Fruit fly (Drosophila melanogaster): Measurements from ENCODE around the gene CG8664.
A peak's percentile ranks its signal among the peaks of the same experiment; 100 is the strongest.

Gene CG8664

DNA sequence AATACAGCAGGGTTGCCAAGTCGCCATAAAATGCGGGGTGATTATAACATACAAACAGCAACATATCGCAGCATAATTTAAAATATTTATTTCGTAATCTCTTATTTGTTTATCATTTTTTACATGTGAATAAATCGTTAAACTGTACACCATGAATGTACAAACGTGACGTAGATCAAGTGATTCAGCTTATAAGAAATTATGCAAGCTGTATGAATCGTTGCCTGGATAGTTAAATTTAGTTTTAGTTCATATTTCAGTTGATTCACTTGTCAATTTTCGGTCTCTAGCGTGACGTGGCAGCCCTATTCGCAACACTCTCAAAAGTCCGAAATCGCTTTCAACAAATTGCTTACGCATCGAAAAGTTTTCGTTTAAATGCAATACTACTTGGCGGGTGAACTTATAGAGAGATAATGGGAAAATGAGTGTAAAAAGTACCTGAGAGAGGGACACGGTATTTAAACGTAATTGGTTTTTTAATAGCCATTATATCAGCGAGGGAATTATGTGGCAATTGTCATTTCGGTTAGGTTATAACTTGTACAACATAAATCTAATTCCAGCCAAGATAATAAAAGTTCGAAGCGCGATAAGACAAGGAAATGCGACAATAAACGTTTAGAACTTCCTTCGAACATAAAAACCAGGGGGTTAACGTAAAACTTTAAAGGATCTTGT, 9.7 kb upstream of the CG8664 start (continued):
- TF ChIP-seq lola (GFP tag; optimal IDR thresholded peaks at IDR 0.05), result peak in 1 of 3 experiments; percentile 16
- no peak for TF ChIP-seq CG14860 (GFP tag; IDR thresholded peaks at IDR 0.05; ENCODE audit: partially characterized antibody)
- TF ChIP-seq disco-r (GFP tag; optimal IDR thresholded peaks at IDR 0.05), result no peak
- TF ChIP-seq CG12391 (tag; optimal IDR thresholded peaks at IDR 0.05), result peak; percentile 71
- TF ChIP-seq pho (GFP tag; optimal IDR thresholded peaks at IDR 0.05), result peak; percentile 7
- TF ChIP-seq phol (tag; optimal IDR thresholded peaks at IDR 0.05), result peak; percentile 74
- TF ChIP-seq ara (GFP tag; IDR thresholded peaks at IDR 0.05), result no peak
- TF ChIP-seq CG6689 (GFP tag; IDR thresholded peaks at IDR 0.05), result peak; percentile 62
- no peak for TF ChIP-seq tup (GFP tag; optimal IDR thresholded peaks at IDR 0.05)
- no peak for TF ChIP-seq CG11398 (GFP tag; optimal IDR thresholded peaks at IDR 0.05)
- TF ChIP-seq ttk (GFP tag; IDR thresholded peaks at IDR 0.05), result peak; percentile 40; the same call in 1 of the 2 replicates
- no peak; the same call in 2 of the 3 replicates for TF ChIP-seq croc (GFP tag; conservative IDR thresholded peaks at IDR 0.05)
- TF ChIP-seq CG17359 (tag; optimal IDR thresholded peaks at IDR 0.05), result peak; percentile 73
- peak; percentile 64 for TF ChIP-seq bab2 (GFP tag; optimal IDR thresholded peaks at IDR 0.05)
- TF ChIP-seq CTCF (GFP tag; optimal IDR thresholded peaks at IDR 0.05), result peak; percentile 15
- TF ChIP-seq CG16779 (GFP tag; IDR thresholded peaks at IDR 0.05), result no peak
- TF ChIP-seq CG1603 (tag; optimal IDR thresholded peaks at IDR 0.05), result peak; percentile 68
- TF ChIP-seq CG13894 (tag; optimal IDR thresholded peaks at IDR 0.05), result peak; percentile 47
- peak; percentile 82 for TF ChIP-seq gem (tag; optimal IDR thresholded peaks at IDR 0.05)
- TF ChIP-seq bbx (GFP tag; IDR thresholded peaks at IDR 0.05; ENCODE audit: partially characterized antibody), result no peak
- peak; percentile 14 for TF ChIP-seq tx (GFP tag; optimal IDR thresholded peaks at IDR 0.05)
- TF ChIP-seq CG7786 (GFP tag; optimal IDR thresholded peaks at IDR 0.05), result peak; percentile 37
- no peak for TF ChIP-seq pita (GFP tag; optimal IDR thresholded peaks at IDR 0.05)
- TF ChIP-seq CG2712 (tag; optimal IDR thresholded peaks at IDR 0.05), result peak; percentile 68
- peak; percentile 58 for TF ChIP-seq ATbp (GFP tag; optimal IDR thresholded peaks at IDR 0.05)
- peak; percentile 12 for TF ChIP-seq CG33213 (GFP tag; optimal IDR thresholded peaks at IDR 0.05)
- peak; percentile 24 for TF ChIP-seq CG3995 (GFP tag; optimal IDR thresholded peaks at IDR 0.05)
- no peak for TF ChIP-seq Mes4 (GFP tag; optimal IDR thresholded peaks at IDR 0.05)
- peak; percentile 71 for TF ChIP-seq CG9727 (GFP tag; optimal IDR thresholded peaks at IDR 0.05)
- no peak for TF ChIP-seq CG8478 (optimal IDR thresholded peaks at IDR 0.05)
- TF ChIP-seq stc (GFP tag; IDR thresholded peaks at IDR 0.05), result peak; percentile 48
- peak; percentile 77 for TF ChIP-seq cwo (GFP tag; optimal IDR thresholded peaks at IDR 0.05)
- TF ChIP-seq CG30403 (GFP tag; optimal IDR thresholded peaks at IDR 0.05), result peak; percentile 74
- peak; percentile 83 for TF ChIP-seq CG18599 (GFP tag; optimal IDR thresholded peaks at IDR 0.05)
- TF ChIP-seq nerfin-2 (GFP tag; IDR thresholded peaks at IDR 0.05; ENCODE audit: partially characterized antibody), result no peak
- no peak for TF ChIP-seq crol (GFP tag; IDR thresholded peaks at IDR 0.05)
- peak; percentile 22; the same call in 1 of the 2 replicates for TF ChIP-seq chm (GFP tag; IDR thresholded peaks at IDR 0.05)
- TF ChIP-seq CG17328 (GFP tag; IDR thresholded peaks at IDR 0.05), result 0 out of 2 replicates have a peak, but pooled peaks have one; percentile 44
- peak; percentile 45 for TF ChIP-seq CG1602 (GFP tag; optimal IDR thresholded peaks at IDR 0.05)
- TF ChIP-seq CG6765 (GFP tag; optimal IDR thresholded peaks at IDR 0.05), result peak; percentile 34
- TF ChIP-seq CG10462 (GFP tag; optimal IDR thresholded peaks at IDR 0.05), result no peak
- peak; percentile 28 for TF ChIP-seq fu2 (GFP tag; optimal IDR thresholded peaks at IDR 0.05)
- peak; percentile 32 for TF ChIP-seq pnt (GFP tag; optimal IDR thresholded peaks at IDR 0.05)
- TF ChIP-seq odd (GFP tag; optimal IDR thresholded peaks at IDR 0.05), result peak; percentile 63
- TF ChIP-seq CG10543 (GFP tag; optimal IDR thresholded peaks at IDR 0.05), result peak; percentile 65
- TF ChIP-seq CG17385 (GFP tag; optimal IDR thresholded peaks at IDR 0.05), result peak; percentile 73
- peak; percentile 49 for TF ChIP-seq Hmx (GFP tag; optimal IDR thresholded peaks at IDR 0.05)
- peak; percentile 63 for TF ChIP-seq slbo (GFP tag; IDR thresholded peaks at IDR 0.05)
- TF ChIP-seq Side (GFP tag; optimal IDR thresholded peaks at IDR 0.05), result peak; percentile 4
- peak; percentile 29 for TF ChIP-seq CG5245 (GFP tag; optimal IDR thresholded peaks at IDR 0.05)
